Worm (Caenorhabditis elegans) whole organism, L3 larva: ENCODE measurements around the gene fbxa-197.

ENCODE experiments used
- R02D3.7 ChIP-seq: fragments of 150-350 bp; optimal IDR thresholded peaks from 2 replicates; lab custom pipeline; 2014; ENCODE audit warnings: missing biosample characterization, missing genetic modification characterization
- aly-2 ChIP-seq: fragments of 150-350 bp; optimal IDR thresholded peaks from 2 replicates; lab custom pipeline; 2014; ENCODE audit warnings: missing biosample characterization, missing genetic modification characterization
- ama-1 ChIP-seq: fragments of 150-350 bp; optimal IDR thresholded peaks from 2 replicates; lab custom pipeline; 2018
- ceh-16 ChIP-seq: sonication (generic microtip); optimal IDR thresholded peaks from 2 replicates; lab custom pipeline; 2017; ENCODE audit warnings: missing biosample characterization, missing genetic modification characterization
- ceh-28 ChIP-seq: fragments of 150-350 bp; optimal IDR thresholded peaks from 2 replicates; lab custom pipeline; 2014; ENCODE audit warnings: missing biosample characterization, missing genetic modification reagents, missing genetic modification characterization
- ceh-82 ChIP-seq: fragments of 150-350 bp; optimal IDR thresholded peaks from 2 replicates; lab custom pipeline; 2014; ENCODE audit warnings: missing biosample characterization, missing genetic modification characterization
- ceh-9 ChIP-seq: sonication (generic microtip); optimal IDR thresholded peaks from 2 replicates; lab custom pipeline; 2018; ENCODE audit warnings: missing biosample characterization, missing genetic modification characterization
- daf-12 ChIP-seq: fragments of 150-350 bp; optimal IDR thresholded peaks from 2 replicates; lab custom pipeline; 2014; ENCODE audit warnings: missing biosample characterization, missing genetic modification reagents, missing genetic modification characterization
- elt-2 ChIP-seq: sonication (generic microtip); optimal IDR thresholded peaks from 2 replicates; lab custom pipeline; 2016; ENCODE audit warnings: missing genetic modification reagents, mild to moderate bottlenecking, missing genetic modification characterization, missing compliant biosample characterization
- elt-3 ChIP-seq, 3 experiments: fragments of 150-350 bp in 1 of 3; sonication (generic microtip) in 2 of 3; optimal IDR thresholded peaks; 2 replicates in 2 of 3; 4 replicates in 1 of 3; lab custom pipeline; 2014 to 2017; ENCODE audit warnings: missing biosample characterization in 3 of 3, missing genetic modification characterization in 3 of 3
- eor-1 ChIP-seq, 2 experiments: fragments of 150-350 bp; optimal IDR thresholded peaks; 2 replicates each; lab custom pipeline; 2014 to 2018; ENCODE audit warnings: missing biosample characterization in 2 of 2, missing genetic modification characterization in 2 of 2
- fkh-2 ChIP-seq: fragments of 150-350 bp; optimal IDR thresholded peaks from 2 replicates; lab custom pipeline; 2014; ENCODE audit warnings: missing biosample characterization, missing genetic modification reagents, missing genetic modification characterization
- hmg-11 ChIP-seq: sonication (generic microtip); optimal IDR thresholded peaks from 2 replicates; lab custom pipeline; 2016; ENCODE audit warnings: missing genetic modification characterization, missing compliant biosample characterization
- jun-1 ChIP-seq: fragments of 150-350 bp; optimal IDR thresholded peaks from 2 replicates; lab custom pipeline; 2014; ENCODE audit warnings: missing biosample characterization, missing genetic modification reagents, missing genetic modification characterization
- lin-15B ChIP-seq: fragments of 150-350 bp; optimal IDR thresholded peaks from 2 replicates; lab custom pipeline; 2014; ENCODE audit warnings: missing biosample characterization, missing genetic modification characterization
- lin-39 ChIP-seq: fragments of 150-350 bp; optimal IDR thresholded peaks from 2 replicates; lab custom pipeline; 2018; ENCODE audit warnings: missing biosample characterization, missing genetic modification reagents, missing genetic modification characterization
- lsy-12 ChIP-seq: sonication (generic microtip); optimal IDR thresholded peaks from 2 replicates; lab custom pipeline; 2016; ENCODE audit warnings: mild to moderate bottlenecking, missing genetic modification characterization, missing compliant biosample characterization
- mdl-1 ChIP-seq: fragments of 150-350 bp; optimal IDR thresholded peaks from 2 replicates; lab custom pipeline; 2014; ENCODE audit warnings: missing biosample characterization, missing genetic modification characterization
- nfya-1 ChIP-seq: sonication (generic microtip); optimal IDR thresholded peaks from 2 replicates; lab custom pipeline; 2017; ENCODE audit warnings: missing genetic modification characterization, mild to moderate bottlenecking, missing compliant biosample characterization, antibody characterized with exemption, moderate library complexity; ENCODE audit not compliant: insufficient read depth
- nhr-11 ChIP-seq: fragments of 150-350 bp; optimal IDR thresholded peaks from 2 replicates; lab custom pipeline; 2014; ENCODE audit warnings: missing biosample characterization, missing genetic modification characterization
- nhr-12 ChIP-seq: fragments of 150-350 bp; optimal IDR thresholded peaks from 2 replicates; lab custom pipeline; 2014; ENCODE audit warnings: missing biosample characterization, missing genetic modification characterization
- nhr-28 ChIP-seq: fragments of 150-350 bp; optimal IDR thresholded peaks from 2 replicates; lab custom pipeline; 2014; ENCODE audit warnings: missing biosample characterization, missing genetic modification characterization
- nhr-43 ChIP-seq: sonication (generic microtip); optimal IDR thresholded peaks from 2 replicates; lab custom pipeline; 2016; ENCODE audit warnings: mild to moderate bottlenecking, missing genetic modification characterization, missing compliant biosample characterization; ENCODE audit not compliant: poor library complexity, severe bottlenecking
- nhr-67 ChIP-seq: fragments of 150-350 bp; optimal IDR thresholded peaks from 2 replicates; lab custom pipeline; 2014; ENCODE audit warnings: missing biosample characterization, missing genetic modification characterization
- nhr-76 ChIP-seq: fragments of 150-350 bp; sonication (generic microtip); optimal IDR thresholded peaks from 5 replicates; lab custom pipeline; 2014; ENCODE audit warnings: missing biosample characterization, missing genetic modification characterization
- nhr-77 ChIP-seq: fragments of 150-350 bp; optimal IDR thresholded peaks from 2 replicates; lab custom pipeline; 2014; ENCODE audit warnings: missing biosample characterization, missing genetic modification characterization
- pqm-1 ChIP-seq: fragments of 150-350 bp; optimal IDR thresholded peaks from 2 replicates; lab custom pipeline; 2017; ENCODE audit warnings: missing biosample characterization, missing genetic modification characterization, inconsistent platforms
- sea-2 ChIP-seq: fragments of 150-350 bp; sonication (generic microtip); optimal IDR thresholded peaks from 4 replicates; lab custom pipeline; 2014; ENCODE audit warnings: missing biosample characterization, missing genetic modification reagents, missing genetic modification characterization
- skn-1 ChIP-seq: fragments of 150-350 bp; optimal IDR thresholded peaks from 2 replicates; lab custom pipeline; 2014; ENCODE audit warnings: missing biosample characterization, missing genetic modification characterization
- snpc-4 ChIP-seq: fragments of 150-350 bp; optimal IDR thresholded peaks from 2 replicates; lab custom pipeline; 2014; ENCODE audit warnings: missing biosample characterization, missing genetic modification characterization
- tbx-2 ChIP-seq: sonication (generic microtip); optimal IDR thresholded peaks from 2 replicates; lab custom pipeline; 2016; ENCODE audit warnings: mild to moderate bottlenecking, missing genetic modification characterization, missing compliant biosample characterization
- unc-39 ChIP-seq: sonication (generic microtip); optimal IDR thresholded peaks from 4 replicates; lab custom pipeline; 2017; ENCODE audit warnings: missing biosample characterization, missing genetic modification characterization
- unc-62 ChIP-seq: fragments of 150-350 bp; sonication (generic microtip); optimal IDR thresholded peaks from 4 replicates; lab custom pipeline; 2014; ENCODE audit warnings: missing biosample characterization, missing genetic modification reagents, missing genetic modification characterization
- ztf-11 ChIP-seq: fragments of 150-350 bp; optimal IDR thresholded peaks from 2 replicates; lab custom pipeline; 2014; ENCODE audit warnings: missing biosample characterization, missing genetic modification characterization
- ztf-4 ChIP-seq: fragments of 150-350 bp; optimal IDR thresholded peaks from 2 replicates; lab custom pipeline; 2014; ENCODE audit warnings: missing biosample characterization, missing genetic modification characterization

Gene fbxa-197

DNA sequence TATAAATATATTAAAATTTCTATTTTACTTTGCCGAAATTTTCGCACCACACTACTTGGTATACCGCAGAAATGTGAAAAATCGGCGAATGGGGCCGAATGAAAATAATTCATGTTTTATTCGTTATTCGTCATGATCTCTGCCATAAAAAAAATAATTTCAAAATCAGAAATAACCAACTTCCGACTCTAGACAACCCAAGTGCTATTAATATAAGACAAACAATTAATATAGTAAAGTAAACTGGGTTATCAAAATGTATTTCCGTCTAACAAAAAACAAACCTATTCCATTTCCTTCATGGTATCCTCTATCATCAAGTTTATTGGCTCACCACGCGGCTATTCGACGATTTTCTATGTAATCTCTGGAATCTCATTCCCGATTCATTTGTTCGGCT is 1.6 kb upstream of the fbxa-197 start, which contains the start of gene srh-293:
Gene srh-293, plus strand, starts transcription at position 301 of the 400 bp plus-strand sequence.
- TF ChIP-seq ceh-28 (tag; lab: Kevin White, UChicago) (no peak), jun-1 (tag; lab: Kevin White, UChicago) (no peak), elt-3 (tag; optimal IDR thresholded peaks at IDR 0.05; lab: Kevin White, UChicago) (no peak), lsy-12 (tag; lab: Kevin White, UChicago) (no peak), snpc-4 (tag; lab: Kevin White, UChicago) (no peak), ztf-4 (tag; lab: Kevin White, UChicago) (no peak), nhr-43 (tag; lab: Kevin White, UChicago) (no peak), nhr-12 (tag; lab: Kevin White, UChicago) (no peak), R02D3.7 (tag; lab: Kevin White, UChicago) (no peak), aly-2 (tag; lab: Kevin White, UChicago) (no peak), mdl-1 (tag; lab: Kevin White, UChicago) (no peak), nhr-77 (tag; lab: Kevin White, UChicago) (no peak), hmg-11 (tag; lab: Kevin White, UChicago) (no peak)

DNA sequence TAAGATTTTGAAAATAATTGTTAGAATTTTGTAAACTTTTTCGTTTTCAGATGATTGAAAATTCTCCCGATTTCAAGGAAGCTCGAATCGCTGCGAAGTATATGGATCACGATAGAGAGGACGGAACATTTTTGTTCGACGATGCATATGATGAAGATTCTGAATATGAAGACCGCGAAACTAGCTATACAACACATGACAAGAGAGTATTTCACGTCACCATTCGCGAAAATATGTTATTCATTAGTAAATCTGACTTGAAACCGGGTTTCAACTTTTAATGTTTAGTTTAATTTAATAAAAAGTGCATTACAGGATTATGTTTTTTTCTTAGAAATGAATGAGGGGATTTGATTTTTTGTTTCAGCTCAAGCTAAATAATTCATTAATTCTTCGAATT is 2.9 kb downstream of the fbxa-197 start, which contains the start of gene str-57:
Gene str-57, plus strand, starts transcription at position 301 of the 400 bp plus-strand sequence.
- TF ChIP-seq nhr-67 (tag; lab: Kevin White, UChicago) (no peak), sea-2 (GFP tag; lab: Kevin White, UChicago) (no peak), unc-62 (GFP tag; lab: Kevin White, UChicago) (no peak), hmg-11 (tag; lab: Kevin White, UChicago) (no peak), eor-1 (tag; optimal IDR thresholded peaks at IDR 0.05; lab: Kevin White, UChicago) (no peak), snpc-4 (tag; lab: Kevin White, UChicago) (no peak), pqm-1 (tag; lab: Kevin White, UChicago) (no peak), jun-1 (tag; lab: Kevin White, UChicago) (no peak), ceh-16 (tag; lab: Kevin White, UChicago) (no peak)

DNA sequence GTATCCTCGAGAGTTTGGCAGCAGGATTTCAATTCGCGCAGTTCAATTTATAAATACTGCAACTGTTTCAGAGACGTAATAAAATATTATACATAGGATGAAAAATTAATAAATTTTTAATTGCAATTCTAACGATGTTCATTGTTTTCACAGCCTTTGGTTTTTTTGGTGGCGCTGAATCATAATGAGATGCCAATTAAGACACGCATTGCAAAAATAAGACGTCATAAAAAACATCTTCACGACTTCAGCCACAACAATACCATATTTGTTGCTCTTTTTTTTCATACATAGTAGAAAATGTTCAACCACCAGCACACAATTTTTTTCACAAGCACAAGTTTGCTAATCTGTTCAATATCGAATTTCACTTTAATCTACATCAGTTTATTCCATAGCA is 4.8 kb downstream of the fbxa-197 start, which contains the start of gene str-56:
Gene str-56, plus strand, starts transcription at position 301 of the 400 bp plus-strand sequence.
- TF ChIP-seq daf-12 (tag; lab: Kevin White, UChicago) (no peak), ceh-16 (tag; lab: Kevin White, UChicago) (no peak), nhr-67 (tag; lab: Kevin White, UChicago) (no peak), ceh-9 (tag; lab: Kevin White, UChicago) (no peak), elt-3 (tag; optimal IDR thresholded peaks at IDR 0.05; lab: Kevin White, UChicago) (no peak), aly-2 (tag; lab: Kevin White, UChicago) (no peak), R02D3.7 (tag; lab: Kevin White, UChicago) (no peak), elt-2 (tag; lab: Kevin White, UChicago) (no peak), ama-1 (no peak), ztf-11 (tag; lab: Kevin White, UChicago) (no peak), eor-1 (tag; optimal IDR thresholded peaks at IDR 0.05; lab: Kevin White, UChicago) (no peak), fkh-2 (tag; lab: Kevin White, UChicago) (no peak), nhr-77 (tag; lab: Kevin White, UChicago) (no peak)

ce11 chrV:15873762-15874161 is 6.3 kb downstream of the fbxa-197 start:
- TF ChIP-seq hmg-11 (tag; lab: Kevin White, UChicago) (no peak), elt-2 (tag; lab: Kevin White, UChicago) (peak; percentile 69), lin-39 (tag; lab: Kevin White, UChicago) (peak; percentile 86), elt-3 (tag; optimal IDR thresholded peaks at IDR 0.05; lab: Kevin White, UChicago) (peak in 1 of 3 experiments; percentile 67), nhr-77 (tag; lab: Kevin White, UChicago) (peak; percentile 45), R02D3.7 (tag; lab: Kevin White, UChicago) (peak; percentile 36), ama-1 (peak; percentile 34), nfya-1 (tag; lab: Kevin White, UChicago) (peak; percentile 69), snpc-4 (tag; lab: Kevin White, UChicago) (peak; percentile 35), unc-39 (tag; lab: Kevin White, UChicago) (no peak), nhr-28 (tag; lab: Kevin White, UChicago) (no peak), ceh-16 (tag; lab: Kevin White, UChicago) (peak; percentile 13), nhr-76 (tag; lab: Kevin White, UChicago) (no peak), nhr-43 (tag; lab: Kevin White, UChicago) (peak; percentile 87), lin-15B (tag; lab: Kevin White, UChicago) (peak; percentile 36), nhr-11 (tag; lab: Kevin White, UChicago) (peak; percentile 18), skn-1 (peak; percentile 74), jun-1 (tag; lab: Kevin White, UChicago) (peak; percentile 52), lsy-12 (tag; lab: Kevin White, UChicago) (peak; percentile 66), tbx-2 (no peak), pqm-1 (tag; lab: Kevin White, UChicago) (peak; percentile 53), ztf-4 (tag; lab: Kevin White, UChicago) (peak; percentile 36), ceh-82 (tag; lab: Kevin White, UChicago) (peak; percentile 66)
- TF ChIP-seq, all 47 proteins: peak for 18
